Worm (Caenorhabditis elegans) whole organism, L1 larva: ENCODE data around the gene twk-34.

Source experiments
- F16B12.6 ChIP-seq: fragments of 150-350 bp; optimal IDR thresholded peaks from 2 replicates; lab custom pipeline; 2014; ENCODE audit warnings: missing biosample characterization, missing genetic modification characterization
- aha-1 ChIP-seq: fragments of 150-350 bp; optimal IDR thresholded peaks from 2 replicates; lab custom pipeline; 2014; ENCODE audit warnings: missing biosample characterization, missing genetic modification characterization
- alr-1 ChIP-seq: fragments of 200-800 bp; sonication (Bioruptor generic); optimal IDR thresholded peaks from 2 replicates; lab custom pipeline; 2018; ENCODE audit warnings: borderline replicate concordance, mild to moderate bottlenecking, missing genetic modification characterization, missing compliant biosample characterization
- aly-2 ChIP-seq: fragments of 150-350 bp; optimal IDR thresholded peaks from 2 replicates; lab custom pipeline; 2014; ENCODE audit warnings: missing biosample characterization, missing genetic modification characterization
- ama-1 ChIP-seq: fragments of 150-350 bp; optimal IDR thresholded peaks from 2 replicates; lab custom pipeline; 2014
- ceh-63 ChIP-seq: fragments of 200-800 bp; sonication (Bioruptor generic); optimal IDR thresholded peaks from 2 replicates; lab custom pipeline; 2018; ENCODE audit warnings: mild to moderate bottlenecking, missing genetic modification characterization, missing compliant biosample characterization
- ceh-88 ChIP-seq: fragments of 200-800 bp; sonication (Bioruptor generic); IDR thresholded peaks from 2 replicates; pipeline ENCODE4 v1.3.6; 2022; ENCODE audit warnings: missing genetic modification characterization, missing compliant biosample characterization
- ces-1 ChIP-seq: fragments of 150-350 bp; optimal IDR thresholded peaks from 2 replicates; lab custom pipeline; 2014; ENCODE audit warnings: missing biosample characterization, missing genetic modification reagents, missing genetic modification characterization
- dpl-1 ChIP-seq, 3 experiments: fragments of 150-350 bp in 2 of 3; sonication (generic microtip) in 1 of 3; optimal IDR thresholded peaks; 2 replicates each; lab custom pipeline; 2014 to 2017; ENCODE audit warnings: missing biosample characterization in 3 of 3, missing genetic modification characterization in 3 of 3, missing genetic modification reagents in 3 of 3
- dsc-1 ChIP-seq: sonication (generic microtip); optimal IDR thresholded peaks from 2 replicates; lab custom pipeline; 2016; ENCODE audit warnings: mild to moderate bottlenecking, missing genetic modification characterization, missing compliant biosample characterization
- efl-1 ChIP-seq, 4 experiments: fragments of 150-350 bp; optimal IDR thresholded peaks in 3 of 4; peaks in 1 of 4; 1 replicate in 1 of 4; 2 replicates in 3 of 4; lab custom pipeline; 2014; ENCODE audit warnings: missing biosample characterization in 2 of 4, missing genetic modification characterization in 2 of 4, missing genetic modification reagents in 2 of 4
- egl-13 ChIP-seq: sonication (generic microtip); optimal IDR thresholded peaks from 2 replicates; lab custom pipeline; 2016; ENCODE audit warnings: missing genotype, missing genetic modification reagents, missing genetic modification characterization, missing compliant biosample characterization
- fkh-4 ChIP-seq: sonication (generic microtip); optimal IDR thresholded peaks from 2 replicates; lab custom pipeline; 2016; ENCODE audit warnings: missing compliant biosample characterization, missing genetic modification characterization, borderline replicate concordance
- fkh-8 ChIP-seq: sonication (generic microtip); optimal IDR thresholded peaks from 2 replicates; lab custom pipeline; 2016; ENCODE audit warnings: mild to moderate bottlenecking, missing genetic modification characterization, missing compliant biosample characterization
- fos-1 ChIP-seq: fragments of 150-350 bp; optimal IDR thresholded peaks from 2 replicates; lab custom pipeline; 2014; ENCODE audit warnings: missing biosample characterization, missing genetic modification characterization
- hlh-4 ChIP-seq: sonication (generic microtip); optimal IDR thresholded peaks from 2 replicates; lab custom pipeline; 2016; ENCODE audit warnings: mild to moderate bottlenecking, missing genetic modification characterization, missing compliant biosample characterization
- hpl-2 ChIP-seq: fragments of 150-350 bp; optimal IDR thresholded peaks from 2 replicates; lab custom pipeline; 2014; ENCODE audit warnings: missing biosample characterization, missing genetic modification reagents, missing genetic modification characterization
- lin-14 ChIP-seq: fragments of 200-800 bp; sonication (Bioruptor generic); optimal IDR thresholded peaks from 2 replicates; lab custom pipeline; 2018; ENCODE audit warnings: mild to moderate bottlenecking, missing genetic modification characterization, moderate library complexity, missing compliant biosample characterization
- lir-3 ChIP-seq: sonication (generic microtip); optimal IDR thresholded peaks from 2 replicates; lab custom pipeline; 2016; ENCODE audit warnings: mild to moderate bottlenecking, missing genetic modification characterization, moderate library complexity, missing compliant biosample characterization; ENCODE audit not compliant: poor library complexity
- lsy-2 ChIP-seq, 2 experiments: fragments of 150-350 bp; optimal IDR thresholded peaks; 2 replicates each; lab custom pipeline; 2014; ENCODE audit warnings: missing biosample characterization in 2 of 2, missing genetic modification characterization in 2 of 2
- mab-9 ChIP-seq: fragments of 200-800 bp; sonication (Bioruptor generic); IDR thresholded peaks from 2 replicates; pipeline ENCODE4 v1.3.6; 2022; ENCODE audit warnings: missing genetic modification reagents, missing genetic modification characterization, missing compliant biosample characterization
- mdl-1 ChIP-seq, 2 experiments: fragments of 150-350 bp; optimal IDR thresholded peaks; 2 replicates each; lab custom pipeline; 2014 to 2017; ENCODE audit warnings: missing biosample characterization in 2 of 2, missing genetic modification characterization in 2 of 2, inconsistent platforms in 1 of 2
- mep-1 ChIP-seq: fragments of 150-350 bp; optimal IDR thresholded peaks from 2 replicates; lab custom pipeline; 2014; ENCODE audit warnings: missing biosample characterization, missing genetic modification characterization
- nhr-11 ChIP-seq: fragments of 150-350 bp; optimal IDR thresholded peaks from 2 replicates; lab custom pipeline; 2014; ENCODE audit warnings: missing biosample characterization, missing genetic modification characterization
- nhr-12 ChIP-seq: sonication (generic microtip); optimal IDR thresholded peaks from 2 replicates; lab custom pipeline; 2017; ENCODE audit warnings: missing biosample characterization, missing genetic modification characterization
- nhr-19 ChIP-seq: fragments of 200-800 bp; sonication (Bioruptor generic); conservative IDR thresholded peaks from 2 replicates; pipeline ENCODE4 v1.3.6; 2022; ENCODE audit warnings: missing genetic modification characterization, missing compliant biosample characterization
- nhr-20 ChIP-seq: sonication (generic microtip); optimal IDR thresholded peaks from 2 replicates; lab custom pipeline; 2016; ENCODE audit warnings: mild to moderate bottlenecking, missing genetic modification characterization, missing compliant biosample characterization
- nhr-237 ChIP-seq: fragments of 150-350 bp; optimal IDR thresholded peaks from 2 replicates; lab custom pipeline; 2014; ENCODE audit warnings: missing biosample characterization, missing genetic modification characterization
- nhr-47 ChIP-seq: sonication (generic microtip); optimal IDR thresholded peaks from 2 replicates; lab custom pipeline; 2016; ENCODE audit warnings: mild to moderate bottlenecking, missing genetic modification characterization, moderate library complexity, missing compliant biosample characterization
- nhr-71 ChIP-seq: sonication (generic microtip); optimal IDR thresholded peaks from 2 replicates; lab custom pipeline; 2016; ENCODE audit warnings: mild to moderate bottlenecking, missing genetic modification characterization, moderate library complexity, missing compliant biosample characterization
- nhr-77 ChIP-seq: fragments of 150-350 bp; optimal IDR thresholded peaks from 2 replicates; lab custom pipeline; 2014; ENCODE audit warnings: missing biosample characterization, missing genetic modification characterization
- pax-3 ChIP-seq: fragments of 200-800 bp; sonication (Bioruptor generic); optimal IDR thresholded peaks from 2 replicates; lab custom pipeline; 2018; ENCODE audit warnings: mild to moderate bottlenecking, missing genetic modification characterization, moderate library complexity, missing compliant biosample characterization
- skn-1 ChIP-seq: fragments of 150-350 bp; optimal IDR thresholded peaks from 2 replicates; lab custom pipeline; 2014; ENCODE audit warnings: missing biosample characterization, missing genetic modification characterization
- snpc-4 ChIP-seq: fragments of 150-350 bp; optimal IDR thresholded peaks from 2 replicates; lab custom pipeline; 2014; ENCODE audit warnings: missing biosample characterization, missing genetic modification characterization
- sox-4 ChIP-seq: sonication (generic microtip); optimal IDR thresholded peaks from 2 replicates; lab custom pipeline; 2016; ENCODE audit warnings: missing genetic modification characterization, missing compliant biosample characterization
- swsn-7 ChIP-seq: sonication (generic microtip); optimal IDR thresholded peaks from 2 replicates; lab custom pipeline; 2016; ENCODE audit warnings: missing genetic modification characterization, missing compliant biosample characterization
- tbx-2 ChIP-seq: sonication (generic microtip); optimal IDR thresholded peaks from 2 replicates; lab custom pipeline; 2016; ENCODE audit warnings: missing genetic modification characterization, missing compliant biosample characterization
- unc-130 ChIP-seq: fragments of 150-350 bp; optimal IDR thresholded peaks from 2 replicates; lab custom pipeline; 2017; ENCODE audit warnings: missing biosample characterization, missing genetic modification characterization, inconsistent platforms
- unc-98 ChIP-seq: fragments of 200-800 bp; sonication (Bioruptor generic); IDR thresholded peaks from 2 replicates; pipeline ENCODE4 v1.3.6; 2022; ENCODE audit warnings: missing genetic modification characterization, missing compliant biosample characterization
- xbp-1 ChIP-seq: sonication (generic microtip); optimal IDR thresholded peaks from 2 replicates; lab custom pipeline; 2016; ENCODE audit warnings: missing genetic modification characterization, missing compliant biosample characterization
- zag-1 ChIP-seq: fragments of 150-350 bp; optimal IDR thresholded peaks from 2 replicates; lab custom pipeline; 2014; ENCODE audit warnings: missing biosample characterization, missing genetic modification characterization
- ztf-11 ChIP-seq, 2 experiments: sonication (generic microtip); optimal IDR thresholded peaks; 2 replicates each; lab custom pipeline; 2016 to 2017; ENCODE audit warnings: missing genetic modification characterization in 2 of 2, missing biosample characterization in 1 of 2, missing compliant biosample characterization in 1 of 2

Gene twk-34

DNA sequence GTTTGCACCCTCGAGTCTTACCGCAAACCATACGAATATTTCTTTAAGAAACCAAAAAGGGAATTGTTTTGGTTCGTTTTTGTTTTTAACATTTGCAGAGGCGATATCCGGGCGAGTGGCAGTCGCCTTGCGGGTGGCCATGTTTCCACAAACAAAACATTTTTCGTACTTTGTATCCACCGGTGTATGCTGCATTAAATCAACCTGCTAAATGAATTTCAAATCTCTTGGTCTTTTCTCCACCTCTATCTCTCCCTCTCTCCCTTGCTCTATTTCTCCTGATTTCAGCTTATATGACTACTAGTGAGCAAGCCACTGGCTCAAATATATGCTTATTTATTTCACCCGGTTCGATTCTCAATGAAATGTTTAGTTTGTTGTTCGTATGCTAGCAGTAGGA lies 27.5 kb upstream of the twk-34 start, which contains the start of gene nhr-52:
nhr-52 (plus strand) TSS at position 301 of the 400 bp plus-strand sequence.
- TF ChIP-seq lsy-2 (tag; optimal IDR thresholded peaks at IDR 0.05; lab: Kevin White, UChicago) (no peak), skn-1 (no peak), unc-98 (GFP tag; lab: Robert Waterston, UW) (no peak), efl-1 (optimal IDR thresholded peaks at IDR 0.05; lab: Kevin White, UChicago) (no peak), efl-1 (GFP tag; optimal IDR thresholded peaks at IDR 0.05 in 1 of 2; lab: Kevin White, UChicago) (no peak), nhr-71 (tag; lab: Kevin White, UChicago) (no peak), ces-1 (no peak)

ce11 chrV:15685599-15685998 lies 19.2 kb upstream of the twk-34 start, which contains the start of gene nhr-196:
Gene nhr-196 (plus strand): TSS chrV:15685716.
- TF ChIP-seq lir-3 (tag; lab: Kevin White, UChicago) (no peak), alr-1 (no peak), fos-1 (tag; lab: Kevin White, UChicago) (no peak), xbp-1 (tag; lab: Kevin White, UChicago) (no peak), aly-2 (tag; lab: Kevin White, UChicago) (no peak), pax-3 (peak; percentile 80), snpc-4 (tag; lab: Kevin White, UChicago) (no peak), zag-1 (no peak), nhr-19 (no peak), nhr-237 (tag; lab: Kevin White, UChicago) (no peak), unc-98 (GFP tag; lab: Robert Waterston, UW) (no peak), lin-14 (GFP tag; lab: Kevin White, UChicago) (no peak), nhr-71 (tag; lab: Kevin White, UChicago) (peak; percentile 17), ceh-63 (no peak), dsc-1 (tag; lab: Kevin White, UChicago) (peak; percentile 98), tbx-2 (no peak), F16B12.6 (no peak), nhr-77 (tag; lab: Kevin White, UChicago) (no peak), nhr-11 (no peak), dpl-1 (GFP tag; optimal IDR thresholded peaks at IDR 0.05; lab: Kevin White, UChicago) (no peak), unc-130 (no peak), ztf-11 (tag; optimal IDR thresholded peaks at IDR 0.05; lab: Kevin White, UChicago) (no peak), ceh-88 (GFP tag; lab: Robert Waterston, UW) (no peak), ama-1 (no peak), mep-1 (tag; lab: Kevin White, UChicago) (no peak), mab-9 (GFP tag; lab: Robert Waterston, UW) (no peak), fkh-4 (tag; lab: Kevin White, UChicago) (peak; percentile 24), sox-4 (peak; percentile 58), nhr-47 (tag; lab: Kevin White, UChicago) (peak; percentile 49), hpl-2 (GFP tag; lab: Kevin White, UChicago) (no peak), fkh-8 (peak; percentile 66), nhr-12 (tag; lab: Kevin White, UChicago) (no peak), aha-1 (tag; lab: Kevin White, UChicago) (no peak), hlh-4 (no peak), nhr-20 (tag; lab: Kevin White, UChicago) (no peak), skn-1 (no peak)

DNA sequence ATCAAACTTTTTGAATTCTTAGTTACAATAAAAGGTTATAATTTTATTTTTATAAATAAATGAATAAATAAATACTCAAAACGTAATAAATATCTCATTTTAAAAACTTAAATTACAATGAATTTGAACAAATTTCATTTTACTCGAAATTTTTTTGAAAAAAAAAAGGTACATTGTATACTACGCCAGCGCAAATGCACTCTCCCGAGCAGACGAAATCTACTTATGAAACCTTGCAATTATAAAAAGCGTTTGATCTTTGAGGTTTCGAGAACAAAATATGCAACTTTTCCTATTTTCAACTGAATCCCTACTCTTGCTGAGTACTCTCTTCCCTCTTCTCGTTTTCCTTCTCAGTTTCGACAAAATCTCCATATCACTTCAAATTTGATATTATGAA lies 17.1 kb upstream of the twk-34 start, which contains the start of gene nhr-197:
nhr-197 (plus strand) TSS at position 301 of the 400 bp plus-strand sequence.
- TF ChIP-seq swsn-7: no peak
- no peak for TF ChIP-seq egl-13
- no peak for TF ChIP-seq mdl-1 (tag; optimal IDR thresholded peaks at IDR 0.05; lab: Kevin White, UChicago)
- TF ChIP-seq, all 84 proteins: peak for 0
